Worm (Caenorhabditis elegans): ENCODE measurements around the gene str-205.
"Not testable (repeated sequence)": the region's sequence is repeated elsewhere in the genome, so short reads cannot be mapped to it uniquely, and the experiment has no call there.

The str-205 gene

ce11 chrV:4918664-4919257 lies 11.0 kb downstream of the str-205 start, which contains the start of gene C02E7.6:
Gene C02E7.6, plus strand, starts transcription at chrV:4919207.
- TF ChIP-seq W03F9.2 (tag; optimal IDR thresholded peaks at IDR 0.05) (no peak), dao-5 (tag; optimal IDR thresholded peaks at IDR 0.05) (no peak), him-1 (tag; optimal IDR thresholded peaks at IDR 0.05) (no peak)

- TF ChIP-seq him-1 (tag; optimal IDR thresholded peaks at IDR 0.05) (no peak), W03F9.2 (tag; optimal IDR thresholded peaks at IDR 0.05) (no peak), dao-5 (tag; optimal IDR thresholded peaks at IDR 0.05) (no peak)
Observed at ce11 chrV:4918091-4918624, 11.6 kb downstream of the str-205 start, which contains the start of gene C02E7.7. Gene C02E7.7, minus strand, starts transcription at chrV:4918574.

- TF ChIP-seq him-1 (tag; optimal IDR thresholded peaks at IDR 0.05) = no peak
- TF ChIP-seq W03F9.2 (tag; optimal IDR thresholded peaks at IDR 0.05) = no peak
- TF ChIP-seq dao-5 (tag; optimal IDR thresholded peaks at IDR 0.05) = no peak
Observed at ce11 chrV:4914879-4915278, 14.9 kb downstream of the str-205 start, which contains the start of gene H23N18.6. Gene H23N18.6, minus strand, starts transcription at chrV:4915079.

DNA sequence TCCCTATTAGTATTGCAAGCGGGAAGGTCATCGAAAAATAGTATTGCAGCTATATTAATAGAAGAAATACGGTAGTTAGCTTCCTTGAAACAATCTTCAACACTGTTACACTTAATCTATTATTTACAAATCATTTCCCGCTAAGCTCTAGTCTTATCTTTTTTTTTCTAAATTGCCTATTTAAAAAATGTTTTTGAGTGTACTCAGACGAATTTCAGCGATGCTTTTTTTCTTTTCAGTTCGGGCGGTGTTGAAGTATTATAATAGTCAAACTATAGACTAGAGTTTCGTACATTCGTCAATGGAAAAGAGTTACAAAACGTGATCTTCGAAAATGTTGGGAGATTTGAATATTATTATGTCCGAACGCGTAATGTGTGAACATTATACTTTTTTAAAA lies 15.9 kb downstream of the str-205 start:
- TF ChIP-seq W03F9.2 (tag; optimal IDR thresholded peaks at IDR 0.05) (no peak), him-1 (tag; optimal IDR thresholded peaks at IDR 0.05) (no peak), dao-5 (tag; optimal IDR thresholded peaks at IDR 0.05) (no peak)

DNA sequence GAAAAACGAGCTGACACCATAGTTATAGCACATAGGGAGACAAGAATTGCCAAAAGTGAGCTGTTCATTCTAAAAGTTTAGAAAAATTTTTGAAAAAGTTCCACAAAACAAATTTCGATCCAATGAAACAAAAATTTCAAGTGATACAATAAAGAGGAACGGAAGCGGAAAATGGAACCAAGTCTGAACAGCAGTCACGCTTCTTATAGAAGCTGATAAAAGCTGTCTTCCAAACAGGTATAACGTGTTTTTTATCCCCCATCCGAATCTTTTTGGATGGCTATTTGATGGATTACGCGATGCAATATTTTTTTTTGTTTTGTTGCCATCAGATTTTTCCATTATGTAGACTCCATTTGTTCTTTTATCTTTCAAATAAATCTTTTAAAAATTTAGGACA lies 17.4 kb downstream of the str-205 start, which contains the start of gene H23N18.5:
Gene H23N18.5, minus strand, starts transcription at position 69 of the 400 bp plus-strand sequence.
- TF ChIP-seq him-1 (tag; optimal IDR thresholded peaks at IDR 0.05) (no peak), dao-5 (tag; optimal IDR thresholded peaks at IDR 0.05) (no peak), W03F9.2 (tag; optimal IDR thresholded peaks at IDR 0.05) (no peak)

ce11 chrV:4908591-4908990 lies 21.2 kb downstream of the str-205 start, which contains the start of gene ugt-13:
Gene ugt-13, plus strand, starts transcription at chrV:4908884.
- no peak for TF ChIP-seq dao-5 (tag; optimal IDR thresholded peaks at IDR 0.05)
- TF ChIP-seq W03F9.2 (tag; optimal IDR thresholded peaks at IDR 0.05) = no peak
- no peak for TF ChIP-seq him-1 (tag; optimal IDR thresholded peaks at IDR 0.05)

DNA sequence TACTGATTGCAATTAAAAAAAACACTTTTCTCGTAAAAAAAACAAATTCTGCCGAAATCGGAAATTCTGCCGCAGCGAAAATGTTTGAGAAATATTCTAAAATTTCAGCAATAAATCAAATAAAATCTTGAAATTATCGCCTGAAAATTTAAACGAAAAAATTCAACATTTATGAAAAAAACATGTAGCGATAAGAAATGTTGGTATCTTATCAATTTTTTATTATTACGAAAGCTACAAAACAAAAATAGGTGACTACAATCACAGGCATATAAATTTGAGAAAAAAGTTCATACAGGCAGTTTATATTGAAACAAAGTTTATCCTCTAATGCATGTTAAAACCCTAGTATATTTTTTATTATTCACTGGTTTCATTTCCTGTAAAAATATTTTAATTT lies 23.8 kb downstream of the str-205 start, which contains the start of gene ugt-14:
Gene ugt-14, plus strand, starts transcription at position 301 of the 400 bp plus-strand sequence.
- TF ChIP-seq dao-5 (tag; optimal IDR thresholded peaks at IDR 0.05) = no peak
- no peak for TF ChIP-seq W03F9.2 (tag; optimal IDR thresholded peaks at IDR 0.05)
- no peak for TF ChIP-seq him-1 (tag; optimal IDR thresholded peaks at IDR 0.05)

DNA sequence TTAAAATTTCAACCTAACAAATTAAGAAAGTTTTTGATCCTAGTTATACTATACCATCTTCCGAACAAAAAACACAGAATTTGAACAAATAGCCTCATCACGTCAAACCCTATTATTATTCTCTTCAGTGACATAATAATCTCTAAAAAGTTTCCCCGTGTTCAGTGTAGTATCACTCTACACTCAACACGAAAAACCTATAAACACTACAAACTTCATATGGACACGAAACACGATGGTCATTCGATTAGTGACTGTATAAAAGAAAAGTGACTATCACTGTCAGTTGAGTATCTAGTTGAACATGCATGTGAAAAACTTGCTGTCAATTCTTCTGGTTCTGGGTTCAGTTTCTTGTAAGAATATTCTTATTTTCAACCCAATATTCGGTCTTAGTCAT lies 26.0 kb downstream of the str-205 start, which contains the start of gene ugt-8:
Gene ugt-8, plus strand, starts transcription at position 235 of the 400 bp plus-strand sequence.
- no peak for TF ChIP-seq W03F9.2 (tag; optimal IDR thresholded peaks at IDR 0.05)
- no peak for TF ChIP-seq him-1 (tag; optimal IDR thresholded peaks at IDR 0.05)
- TF ChIP-seq dao-5 (tag; optimal IDR thresholded peaks at IDR 0.05) = no peak

- no peak for TF ChIP-seq him-1 (tag; optimal IDR thresholded peaks at IDR 0.05)
- no peak for TF ChIP-seq W03F9.2 (tag; optimal IDR thresholded peaks at IDR 0.05)
- no peak for TF ChIP-seq dao-5 (tag; optimal IDR thresholded peaks at IDR 0.05)
Observed at ce11 chrV:4901074-4901473, 28.7 kb downstream of the str-205 start, which contains the start of gene ugt-67. Gene ugt-67, plus strand, starts transcription at chrV:4901374.

ce11 chrV:4900020-4900419 lies 29.7 kb downstream of the str-205 start, which contains the start of gene ugt-10:
Gene ugt-10, minus strand, starts transcription at chrV:4900120.
- not testable (repeated sequence) for TF ChIP-seq him-1, dao-5, W03F9.2 (tag; optimal IDR thresholded peaks at IDR 0.05)

DNA sequence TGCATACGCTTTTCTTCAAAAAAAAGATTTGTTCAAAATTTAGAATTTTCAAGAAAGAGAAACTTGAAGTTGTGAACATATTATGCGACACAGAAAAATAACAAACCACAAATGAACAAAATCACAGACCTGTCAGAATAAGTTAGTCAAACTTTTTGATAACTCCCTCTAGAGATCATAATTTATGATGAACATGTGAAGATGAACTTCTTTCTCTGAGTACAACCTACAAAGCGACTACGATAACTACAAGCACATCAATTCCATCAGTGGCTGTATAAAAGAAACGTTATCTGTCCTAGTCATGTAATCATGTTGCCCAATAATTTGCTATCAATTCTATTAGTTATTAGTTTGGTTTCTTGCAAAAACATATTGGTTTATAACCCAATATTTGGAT lies 34.0 kb downstream of the str-205 start, which contains the start of gene ugt-9:
Gene ugt-9, plus strand, starts transcription at position 305 of the 400 bp plus-strand sequence.
- TF ChIP-seq dao-5 (tag; optimal IDR thresholded peaks at IDR 0.05) (no peak), him-1 (tag; optimal IDR thresholded peaks at IDR 0.05) (no peak), W03F9.2 (tag; optimal IDR thresholded peaks at IDR 0.05) (no peak)

DNA sequence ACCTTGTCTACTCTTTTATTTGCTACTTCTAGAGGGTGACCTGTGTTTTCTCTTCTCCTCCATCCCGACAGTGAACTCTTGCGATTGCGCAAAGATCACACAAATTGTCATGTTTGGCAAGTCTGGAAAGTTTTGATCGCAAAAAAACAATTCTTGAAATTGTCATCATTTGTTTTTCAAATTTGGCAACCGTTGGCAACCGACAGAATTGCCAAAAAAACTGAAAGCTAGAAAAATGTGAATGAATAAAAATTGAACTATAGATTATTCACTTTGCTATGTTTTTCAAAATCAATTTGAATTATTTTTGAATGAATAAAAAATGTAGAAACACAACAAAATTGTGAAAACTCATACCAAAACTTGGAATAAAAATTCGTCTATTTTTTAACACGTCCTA lies 34.8 kb downstream of the str-205 start, which contains the start of gene ugt-11:
Gene ugt-11, minus strand, starts transcription at position 101 of the 400 bp plus-strand sequence.
- TF ChIP-seq him-1 (tag; optimal IDR thresholded peaks at IDR 0.05) (no peak), W03F9.2 (tag; optimal IDR thresholded peaks at IDR 0.05) (no peak), dao-5 (tag; optimal IDR thresholded peaks at IDR 0.05) (no peak)

DNA sequence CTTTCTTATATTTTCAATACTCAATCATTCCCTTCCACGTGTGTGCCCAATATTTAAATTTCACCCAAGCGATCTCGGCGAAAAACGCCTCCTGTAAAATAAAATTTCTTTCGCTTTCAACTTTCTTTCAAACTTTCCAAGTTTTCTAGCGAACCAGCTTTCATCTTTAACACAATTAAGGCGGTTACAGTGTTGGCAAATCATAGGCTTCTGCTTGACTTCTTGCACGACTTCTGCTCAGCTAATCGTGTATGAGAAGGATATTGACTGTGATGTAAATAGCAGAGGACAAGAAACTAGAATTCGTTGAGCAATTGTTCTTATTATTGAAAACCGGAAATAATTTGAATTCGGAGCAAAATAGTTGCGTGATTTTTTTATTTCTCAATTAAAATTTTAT lies 38.4 kb downstream of the str-205 start:
- no peak for TF ChIP-seq W03F9.2 (tag; optimal IDR thresholded peaks at IDR 0.05)
- TF ChIP-seq dao-5 (tag; optimal IDR thresholded peaks at IDR 0.05) = no peak
- no peak for TF ChIP-seq him-1 (tag; optimal IDR thresholded peaks at IDR 0.05)

- TF ChIP-seq W03F9.2 (tag; optimal IDR thresholded peaks at IDR 0.05) = no peak
- no peak for TF ChIP-seq dao-5 (tag; optimal IDR thresholded peaks at IDR 0.05)
- TF ChIP-seq him-1 (tag; optimal IDR thresholded peaks at IDR 0.05) = no peak
Observed at ce11 chrV:4890781-4891180, 39.0 kb downstream of the str-205 start.
